Worm (Caenorhabditis elegans) whole organism, late embryonic: Measurements from ENCODE around the gene gcy-7.

Experiments
- C08G9.2 ChIP-seq: sonication (generic microtip); optimal IDR thresholded peaks from 2 replicates; lab custom pipeline; 2016; ENCODE audit warnings: mild to moderate bottlenecking, missing genetic modification characterization, moderate library complexity, missing compliant biosample characterization
- F13H6.1 ChIP-seq: sonication (generic microtip); optimal IDR thresholded peaks from 2 replicates; lab custom pipeline; 2016; ENCODE audit warnings: missing genetic modification characterization, missing compliant biosample characterization
- K09A11.1 ChIP-seq: sonication (generic microtip); optimal IDR thresholded peaks from 2 replicates; lab custom pipeline; 2017; ENCODE audit warnings: antibody characterized with exemption, mild to moderate bottlenecking, missing genetic modification characterization, missing compliant biosample characterization; ENCODE audit not compliant: insufficient read depth
- T23F11.4 ChIP-seq: fragments of 200-800 bp; sonication (Bioruptor generic); optimal IDR thresholded peaks from 2 replicates; lab custom pipeline; 2018; ENCODE audit warnings: mild to moderate bottlenecking, missing genetic modification characterization, missing compliant biosample characterization
- ama-1 ChIP-seq: fragments of 150-350 bp; optimal IDR thresholded peaks from 2 replicates; lab custom pipeline; 2014
- ceh-14 ChIP-seq: sonication (generic microtip); optimal IDR thresholded peaks from 2 replicates; lab custom pipeline; 2016; ENCODE audit warnings: missing genotype, missing genetic modification characterization, missing compliant biosample characterization
- ceh-2 ChIP-seq: sonication (generic microtip); optimal IDR thresholded peaks from 2 replicates; lab custom pipeline; 2016; ENCODE audit warnings: missing genotype, missing genetic modification characterization, missing compliant biosample characterization
- ceh-22 ChIP-seq: sonication (generic microtip); optimal IDR thresholded peaks from 2 replicates; lab custom pipeline; 2017; ENCODE audit warnings: missing biosample characterization, missing genetic modification characterization
- ceh-30 ChIP-seq: fragments of 150-350 bp; optimal IDR thresholded peaks from 2 replicates; lab custom pipeline; 2014; ENCODE audit warnings: missing biosample characterization, missing genetic modification characterization
- ceh-45 ChIP-seq: fragments of 200-800 bp; sonication (Bioruptor generic); IDR thresholded peaks from 2 replicates; pipeline ENCODE4 v1.3.6; 2022; ENCODE audit warnings: missing genetic modification reagents, missing genetic modification characterization, missing compliant biosample characterization
- ceh-9 ChIP-seq: sonication (generic microtip); optimal IDR thresholded peaks from 2 replicates; lab custom pipeline; 2016; ENCODE audit warnings: mild to moderate bottlenecking, missing genetic modification characterization, inconsistent platforms, missing compliant biosample characterization
- che-1 ChIP-seq: sonication (generic microtip); optimal IDR thresholded peaks from 2 replicates; lab custom pipeline; 2016; ENCODE audit warnings: mild to moderate bottlenecking, missing genetic modification characterization, missing compliant biosample characterization
- dmd-4 ChIP-seq: sonication (generic microtip); optimal IDR thresholded peaks from 2 replicates; lab custom pipeline; 2016; ENCODE audit warnings: borderline replicate concordance, missing genetic modification characterization, missing compliant biosample characterization
- dve-1 ChIP-seq: sonication (generic microtip); optimal IDR thresholded peaks from 2 replicates; lab custom pipeline; 2017; ENCODE audit warnings: antibody characterized with exemption, mild to moderate bottlenecking, missing genetic modification characterization, missing compliant biosample characterization
- elt-2 ChIP-seq: sonication (generic microtip); optimal IDR thresholded peaks from 2 replicates; lab custom pipeline; 2016; ENCODE audit warnings: missing genetic modification reagents, missing genetic modification characterization, missing compliant biosample characterization
- fkh-10 ChIP-seq: fragments of 150-350 bp; optimal IDR thresholded peaks from 2 replicates; lab custom pipeline; 2014; ENCODE audit warnings: missing biosample characterization, missing genetic modification reagents, missing genetic modification characterization
- hlh-30 ChIP-seq: sonication (generic microtip); optimal IDR thresholded peaks from 2 replicates; lab custom pipeline; 2017; ENCODE audit warnings: antibody characterized with exemption, missing genetic modification characterization, missing compliant biosample characterization; ENCODE audit not compliant: insufficient read depth
- mec-3 ChIP-seq: sonication (generic microtip); optimal IDR thresholded peaks from 2 replicates; lab custom pipeline; 2016; ENCODE audit warnings: borderline replicate concordance, missing genetic modification characterization, missing compliant biosample characterization
- nfya-1 ChIP-seq: sonication (generic microtip); optimal IDR thresholded peaks from 2 replicates; lab custom pipeline; 2017; ENCODE audit warnings: missing genetic modification characterization, mild to moderate bottlenecking, missing compliant biosample characterization, antibody characterized with exemption, moderate library complexity
- nhr-11 ChIP-seq: fragments of 150-350 bp; optimal IDR thresholded peaks from 2 replicates; lab custom pipeline; 2014; ENCODE audit warnings: missing biosample characterization, missing genetic modification characterization
- nhr-232 ChIP-seq: sonication (generic microtip); optimal IDR thresholded peaks from 2 replicates; lab custom pipeline; 2016; ENCODE audit warnings: missing genetic modification characterization, missing compliant biosample characterization
- odd-2 ChIP-seq: sonication (generic microtip); optimal IDR thresholded peaks from 2 replicates; lab custom pipeline; 2017; ENCODE audit warnings: antibody characterized with exemption, mild to moderate bottlenecking, missing genetic modification characterization, missing compliant biosample characterization
- pat-9 ChIP-seq: fragments of 200-800 bp; sonication (Bioruptor generic); optimal IDR thresholded peaks from 2 replicates; lab custom pipeline; 2018; ENCODE audit warnings: mild to moderate bottlenecking, missing genetic modification characterization, moderate library complexity, missing compliant biosample characterization
- pax-1 ChIP-seq: fragments of 150-350 bp; optimal IDR thresholded peaks from 2 replicates; lab custom pipeline; 2014; ENCODE audit warnings: missing biosample characterization, missing genetic modification characterization
- pha-4 ChIP-seq: fragments of 150-350 bp; optimal IDR thresholded peaks from 2 replicates; lab custom pipeline; 2018; ENCODE audit warnings: missing biosample characterization, missing genetic modification reagents, missing genetic modification characterization
- pros-1 ChIP-seq: fragments of 150-350 bp; optimal IDR thresholded peaks from 2 replicates; lab custom pipeline; 2014; ENCODE audit warnings: missing biosample characterization, missing genetic modification reagents, missing genetic modification characterization
- rnt-1 ChIP-seq: sonication (generic microtip); optimal IDR thresholded peaks from 2 replicates; lab custom pipeline; 2016; ENCODE audit warnings: missing genetic modification characterization, missing compliant biosample characterization
- sdc-2 ChIP-seq: sonication (generic microtip); optimal IDR thresholded peaks from 2 replicates; lab custom pipeline; 2016; ENCODE audit warnings: missing genotype, missing genetic modification characterization, missing compliant biosample characterization
- sox-4 ChIP-seq: sonication (generic microtip); optimal IDR thresholded peaks from 2 replicates; lab custom pipeline; 2017; ENCODE audit warnings: mild to moderate bottlenecking, missing genetic modification characterization, inconsistent platforms, missing compliant biosample characterization
- syd-9 ChIP-seq: sonication (generic microtip); optimal IDR thresholded peaks from 2 replicates; lab custom pipeline; 2016; ENCODE audit warnings: mild to moderate bottlenecking, missing genetic modification characterization, moderate library complexity, missing compliant biosample characterization
- tbx-2 ChIP-seq: sonication (generic microtip); optimal IDR thresholded peaks from 2 replicates; lab custom pipeline; 2016; ENCODE audit warnings: missing genetic modification characterization, missing compliant biosample characterization
- ttx-3 ChIP-seq: sonication (generic microtip); optimal IDR thresholded peaks from 2 replicates; lab custom pipeline; 2016; ENCODE audit warnings: missing genetic modification reagents, missing genetic modification characterization, missing compliant biosample characterization
- unc-42 ChIP-seq: sonication (generic microtip); optimal IDR thresholded peaks from 2 replicates; lab custom pipeline; 2016; ENCODE audit warnings: missing genotype, missing genetic modification characterization, missing compliant biosample characterization
- unc-55 ChIP-seq: sonication (generic microtip); optimal IDR thresholded peaks from 2 replicates; lab custom pipeline; 2017; ENCODE audit warnings: missing biosample characterization, missing genetic modification reagents, missing genetic modification characterization
- unc-86 ChIP-seq: sonication (generic microtip); optimal IDR thresholded peaks from 2 replicates; lab custom pipeline; 2016; ENCODE audit warnings: missing genetic modification characterization, missing compliant biosample characterization

gcy-7 gene

DNA sequence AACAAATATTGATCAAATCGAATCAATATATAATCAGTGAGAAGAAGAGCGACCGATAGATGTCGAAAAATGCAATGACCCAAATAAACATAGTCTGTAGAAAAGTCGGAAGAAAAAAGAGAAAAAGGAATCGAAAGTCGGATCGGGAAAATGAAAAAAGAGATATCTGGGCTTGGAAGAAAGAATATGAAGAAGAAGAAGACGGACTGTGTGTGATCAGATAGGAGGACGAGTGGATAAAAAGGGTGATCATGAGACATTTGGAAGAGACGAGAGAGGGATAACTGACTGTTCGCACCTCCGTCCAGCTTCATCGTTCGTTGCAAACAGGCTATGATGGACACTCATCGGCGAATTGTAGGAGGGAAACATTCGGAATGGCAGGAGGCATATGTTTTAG is 22.4 kb downstream of the gcy-7 start:
- no peak for TF ChIP-seq nhr-232 (tag; lab: Kevin White, UChicago)

DNA sequence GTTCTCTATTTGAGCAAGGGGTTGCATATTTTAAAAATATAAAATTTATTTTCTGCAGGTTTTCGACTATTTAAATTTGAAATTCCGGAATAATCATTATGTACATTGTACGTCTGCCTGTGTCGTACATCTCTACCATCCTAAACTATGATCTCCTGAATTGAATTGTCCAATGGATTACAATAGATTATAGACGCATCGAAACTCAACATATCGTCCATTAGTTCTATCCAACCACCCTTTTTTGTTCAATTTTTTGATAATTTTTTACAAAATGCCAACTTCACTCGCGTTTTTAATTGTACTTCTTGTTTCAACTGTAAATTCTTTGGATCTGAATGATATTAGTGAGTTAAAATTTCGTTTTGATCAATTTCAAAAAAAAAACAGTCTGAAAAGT is 23.2 kb downstream of the gcy-7 start, which contains the start of gene F52E1.2:
F52E1.2 (plus strand) TSS at position 190 of the 400 bp plus-strand sequence.
- TF ChIP-seq fkh-10 (GFP tag; lab: Kevin White, UChicago) (no peak), sox-4 (tag; lab: Kevin White, UChicago) (no peak), unc-55 (GFP tag; lab: Kevin White, UChicago) (no peak), odd-2 (tag; lab: Kevin White, UChicago) (no peak), dve-1 (tag; lab: Kevin White, UChicago) (no peak), K09A11.1 (tag; lab: Kevin White, UChicago) (no peak), F13H6.1 (tag; lab: Kevin White, UChicago) (no peak), ceh-30 (tag; lab: Kevin White, UChicago) (no peak), ceh-14 (tag; lab: Kevin White, UChicago) (no peak), nfya-1 (tag; lab: Kevin White, UChicago) (no peak), dmd-4 (no peak), hlh-30 (tag; lab: Kevin White, UChicago) (no peak), nhr-11 (tag; lab: Kevin White, UChicago) (no peak), pat-9 (tag; lab: Kevin White, UChicago) (no peak)

DNA sequence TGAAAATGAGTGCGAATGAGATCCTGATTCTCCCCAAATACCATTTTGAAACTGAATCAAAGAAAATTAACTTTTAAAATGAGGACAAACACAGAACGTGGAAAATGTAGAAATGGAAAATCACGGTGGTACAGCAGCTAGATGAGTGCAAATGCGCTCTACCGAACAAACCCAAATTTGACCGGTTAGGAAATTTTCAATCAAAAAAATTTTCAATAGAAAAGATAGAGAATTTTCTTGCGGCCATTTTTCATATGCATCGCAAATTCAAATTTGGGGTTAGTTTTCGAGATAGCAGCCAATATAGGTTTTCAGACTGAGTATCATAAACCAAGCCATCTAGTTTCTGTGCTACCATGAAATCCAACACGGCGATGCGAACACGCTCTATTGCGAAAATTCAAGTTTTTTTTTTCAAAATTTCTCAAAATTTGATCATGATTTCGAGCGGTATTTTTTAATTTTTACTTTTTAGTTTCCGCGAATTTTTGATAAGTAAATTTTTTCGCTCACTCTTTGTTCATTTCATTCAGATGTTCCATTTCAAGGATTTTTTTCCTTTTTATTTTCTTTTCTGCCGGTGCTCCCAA is 26.4 kb downstream of the gcy-7 start, which contains the start of gene vha-18:
vha-18 (minus strand) TSS at position 51 of the 590 bp plus-strand sequence.
- TF ChIP-seq unc-86 (tag; lab: Kevin White, UChicago) (no peak), pros-1 (no peak), pha-4 (tag; lab: Kevin White, UChicago) (no peak), che-1 (tag; lab: Kevin White, UChicago) (no peak), C08G9.2 (tag; lab: Kevin White, UChicago) (no peak), syd-9 (tag; lab: Kevin White, UChicago) (no peak), ceh-9 (tag; lab: Kevin White, UChicago) (no peak), ceh-2 (no peak), F13H6.1 (tag; lab: Kevin White, UChicago) (no peak), pax-1 (no peak), rnt-1 (tag; lab: Kevin White, UChicago) (no peak), ama-1 (no peak), T23F11.4 (GFP tag; lab: Kevin White, UChicago) (no peak), ceh-22 (tag; lab: Kevin White, UChicago) (no peak), ceh-45 (GFP tag; lab: Robert Waterston, UW) (no peak), ceh-30 (tag; lab: Kevin White, UChicago) (no peak), dve-1 (tag; lab: Kevin White, UChicago) (no peak)

ce11 chrV:8414036-8414728 is 27.0 kb downstream of the gcy-7 start, which contains the start of gene pos-1:
Gene pos-1, plus strand, starts transcription at chrV:8414086.
- TF ChIP-seq ceh-14 (tag; lab: Kevin White, UChicago) (no peak), nfya-1 (tag; lab: Kevin White, UChicago) (no peak), ttx-3 (tag; lab: Kevin White, UChicago) (no peak), elt-2 (no peak), tbx-2 (tag; lab: Kevin White, UChicago) (no peak), ceh-2 (no peak), unc-42 (no peak), fkh-10 (GFP tag; lab: Kevin White, UChicago) (no peak), nhr-11 (tag; lab: Kevin White, UChicago) (no peak), mec-3 (tag; lab: Kevin White, UChicago) (no peak), unc-86 (tag; lab: Kevin White, UChicago) (no peak), sdc-2 (no peak), pha-4 (tag; lab: Kevin White, UChicago) (no peak)
